Fruit fly (Drosophila melanogaster) S2 (cell line): ENCODE data around the gene RecQ5.
A peak's percentile ranks its signal among the peaks of the same experiment; 100 is the strongest.

Source experiments
- CG8478 ChIP-seq: fragments of >200 bp; optimal IDR thresholded peaks from 2 replicates; lab custom pipeline; 2018
- CTCF ChIP-seq, 2 experiments: fragments of >200 bp; optimal IDR thresholded peaks; 2 replicates each; lab custom pipeline; 2018

RecQ5 gene

dm6 chr3L:14615187-14615586 is 16.7 kb downstream of the RecQ5 start:
- no peak for TF ChIP-seq CG8478 (lab: Kevin White, UChicago)
- no peak for TF ChIP-seq CTCF (optimal IDR thresholded peaks at IDR 0.05; lab: Kevin White, UChicago)

- TF ChIP-seq CTCF (optimal IDR thresholded peaks at IDR 0.05; lab: Kevin White, UChicago) (no peak), CG8478 (lab: Kevin White, UChicago) (no peak)
These were observed 17.8 kb downstream of the RecQ5 start, which contains the start of gene shd for dm6 chr3L:14613792-14614677. shd (plus strand) TSS chr3L:14614458.

DNA sequence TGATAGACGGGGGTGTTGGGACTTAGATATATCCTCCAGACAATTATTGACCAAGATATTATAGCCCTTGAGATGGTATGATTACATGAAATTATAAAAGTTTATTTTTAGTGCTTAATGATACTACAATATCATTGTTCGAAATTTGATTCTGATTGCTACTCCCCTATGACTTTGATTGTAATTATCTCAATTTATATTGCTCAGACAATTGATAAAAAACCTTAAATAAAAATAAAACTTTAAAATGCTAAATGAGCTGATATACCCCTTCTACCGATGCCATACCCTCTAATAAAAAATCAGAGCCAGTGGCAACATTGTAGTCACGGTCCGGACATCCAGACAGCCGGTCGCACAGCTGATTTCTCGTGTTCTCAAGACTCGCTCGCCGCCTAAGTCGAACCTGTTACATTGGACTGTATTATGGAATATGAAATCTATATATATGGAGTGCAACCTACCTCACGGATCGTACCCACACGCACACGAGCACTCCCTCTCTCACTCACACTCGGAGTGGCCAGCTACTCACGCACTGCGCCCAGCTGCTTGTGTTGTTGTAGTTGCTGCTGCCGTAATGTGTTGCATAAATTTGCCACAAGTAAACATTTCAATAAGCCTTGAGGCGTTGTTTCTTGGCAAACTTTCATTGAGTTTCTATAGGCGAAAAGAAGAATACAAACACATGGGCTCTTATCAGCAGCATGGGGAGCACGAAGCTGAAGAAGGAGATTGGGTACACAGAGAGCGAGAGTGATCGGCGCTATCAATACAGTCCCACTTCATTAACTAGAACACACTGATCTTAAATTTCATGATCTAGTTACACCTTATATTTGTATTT is 18.7 kb downstream of the RecQ5 start:
- TF ChIP-seq CTCF (optimal IDR thresholded peaks at IDR 0.05; lab: Kevin White, UChicago) (no peak), CG8478 (lab: Kevin White, UChicago) (no peak)

- TF ChIP-seq CTCF (optimal IDR thresholded peaks at IDR 0.05; lab: Kevin White, UChicago) (no peak), CG8478 (lab: Kevin White, UChicago) (no peak)
These were observed 20.2 kb downstream of the RecQ5 start for dm6 chr3L:14611406-14612335.

- no peak for TF ChIP-seq CG8478 (lab: Kevin White, UChicago)
- no peak for TF ChIP-seq CTCF (optimal IDR thresholded peaks at IDR 0.05; lab: Kevin White, UChicago)
These were observed 21.4 kb downstream of the RecQ5 start for dm6 chr3L:14610458-14610857.

dm6 chr3L:14609138-14609729 is 22.6 kb downstream of the RecQ5 start:
- TF ChIP-seq CG8478 (lab: Kevin White, UChicago) (no peak), CTCF (optimal IDR thresholded peaks at IDR 0.05; lab: Kevin White, UChicago) (no peak)

DNA sequence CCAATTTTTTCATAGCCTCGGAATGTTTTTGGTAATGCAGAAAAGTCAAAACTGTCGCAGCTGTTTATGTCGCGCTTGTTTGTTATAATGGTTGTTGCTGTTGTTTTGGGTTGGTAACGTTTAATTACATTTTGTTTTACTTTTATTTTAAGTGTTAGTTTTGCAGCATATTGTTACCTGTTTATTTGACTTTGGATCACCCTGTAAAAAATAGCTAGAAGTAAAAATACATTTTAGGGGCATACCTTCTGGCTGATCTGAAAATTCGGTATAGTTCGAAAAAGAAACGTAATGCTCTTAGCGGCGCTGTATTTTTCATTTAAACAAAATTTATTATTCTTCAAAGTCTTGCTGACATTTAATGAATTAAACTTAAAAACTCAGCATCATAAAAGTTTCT is 24.3 kb downstream of the RecQ5 start:
- TF ChIP-seq CG8478 (lab: Kevin White, UChicago) = no peak
- TF ChIP-seq CTCF (optimal IDR thresholded peaks at IDR 0.05; lab: Kevin White, UChicago) = peak; percentile 69 to 88

- TF ChIP-seq CTCF (optimal IDR thresholded peaks at IDR 0.05; lab: Kevin White, UChicago) (no peak), CG8478 (lab: Kevin White, UChicago) (no peak)
These were observed 26.6 kb downstream of the RecQ5 start for dm6 chr3L:14605291-14605690.

DNA sequence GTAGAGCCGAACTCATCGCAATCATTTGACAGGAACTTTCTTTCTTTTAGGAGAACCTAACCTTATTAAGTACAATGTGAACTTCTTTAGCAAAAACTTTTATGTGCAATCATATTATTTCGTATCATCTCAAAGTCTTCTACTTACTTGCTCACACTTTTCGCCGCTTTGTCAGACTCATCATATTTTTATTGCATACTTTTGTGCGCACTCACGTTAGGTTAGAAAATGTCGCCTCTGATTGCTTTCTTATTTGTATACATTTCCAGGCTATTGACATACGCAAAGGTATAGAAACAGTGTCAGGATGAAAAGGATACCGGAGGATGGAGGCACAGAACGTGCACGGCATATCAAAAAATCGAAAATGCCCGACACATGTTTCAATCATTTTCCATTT is 28.7 kb downstream of the RecQ5 start:
- peak; percentile 69 to 72 for TF ChIP-seq CTCF (optimal IDR thresholded peaks at IDR 0.05; lab: Kevin White, UChicago)
- TF ChIP-seq CG8478 (lab: Kevin White, UChicago) = no peak

dm6 chr3L:14600570-14600969 is 31.3 kb downstream of the RecQ5 start:
- TF ChIP-seq CG8478 (lab: Kevin White, UChicago) (no peak), CTCF (optimal IDR thresholded peaks at IDR 0.05; lab: Kevin White, UChicago) (no peak)

dm6 chr3L:14599503-14599902 is 32.4 kb downstream of the RecQ5 start, which contains the start of gene HGTX:
HGTX (minus strand) TSS chr3L:14599540.
- TF ChIP-seq CG8478 (lab: Kevin White, UChicago) (no peak), CTCF (optimal IDR thresholded peaks at IDR 0.05; lab: Kevin White, UChicago) (peak; percentile 41 to 49)

DNA sequence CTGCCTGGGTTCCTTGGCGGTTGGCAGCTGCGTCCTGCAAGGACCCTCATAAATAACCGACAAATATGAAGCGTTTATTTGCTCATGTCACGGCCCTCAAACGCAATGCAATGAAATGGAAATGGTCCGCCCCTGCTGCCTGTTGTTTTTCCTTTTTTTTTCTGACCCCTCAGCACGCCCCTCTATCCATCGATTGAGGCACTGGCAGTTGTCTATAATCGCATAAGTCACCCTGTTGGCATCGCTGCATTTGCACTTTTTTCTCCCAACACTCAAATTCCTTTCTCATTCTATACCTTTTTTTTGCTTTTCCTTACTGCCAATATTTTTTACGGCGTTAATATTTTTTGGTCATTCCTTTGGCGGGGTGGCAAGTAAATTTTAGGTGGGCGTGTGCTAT is 39.7 kb downstream of the RecQ5 start:
- no peak for TF ChIP-seq CG8478 (lab: Kevin White, UChicago)
- TF ChIP-seq CTCF (optimal IDR thresholded peaks at IDR 0.05; lab: Kevin White, UChicago) = no peak

dm6 chr3L:14590964-14591363 is 40.9 kb downstream of the RecQ5 start:
- no peak for TF ChIP-seq CTCF (optimal IDR thresholded peaks at IDR 0.05; lab: Kevin White, UChicago)
- no peak for TF ChIP-seq CG8478 (lab: Kevin White, UChicago)
